Fruit fly (Drosophila melanogaster) whole organism, pupa: ENCODE results near the gene AhcyL1.

ENCODE experiments used
- CG14655 ChIP-seq: fragments of 200-800 bp; sonication (Bioruptor generic); optimal IDR thresholded peaks from 3 replicates; lab custom pipeline; 2017; ENCODE audit warnings: mild to moderate bottlenecking, missing biosample characterization, missing genetic modification reagents, missing genetic modification characterization
- CG32121 ChIP-seq: fragments of 200-800 bp; sonication (Bioruptor generic); IDR thresholded peaks from 2 replicates; pipeline ENCODE4 v1.3.6; 2022; ENCODE audit warnings: missing biosample characterization, missing genetic modification characterization
- CG34367 ChIP-seq: fragments of 200-800 bp; sonication (Bioruptor generic); optimal IDR thresholded peaks from 2 replicates; lab custom pipeline; 2018; ENCODE audit warnings: missing biosample characterization, mild to moderate bottlenecking, missing genetic modification characterization
- CG8301 ChIP-seq: fragments of 200-800 bp; sonication (Bioruptor generic); optimal IDR thresholded peaks from 2 replicates; lab custom pipeline; 2018; ENCODE audit warnings: missing biosample characterization, mild to moderate bottlenecking, missing genetic modification characterization
- CG9948 ChIP-seq: fragments of 200-800 bp; sonication (Bioruptor generic); optimal IDR thresholded peaks from 2 replicates; lab custom pipeline; 2018; ENCODE audit warnings: missing biosample characterization, mild to moderate bottlenecking, missing genetic modification characterization, moderate library complexity
- EcR ChIP-seq: fragments of 200-800 bp; sonication (Bioruptor generic); optimal IDR thresholded peaks from 3 replicates; lab custom pipeline; 2019; ENCODE audit warnings: missing biosample characterization, missing genetic modification characterization, mild to moderate bottlenecking, moderate library complexity, missing genetic modification reagents
- Ets98B ChIP-seq: fragments of 200-800 bp; sonication (Bioruptor generic); IDR thresholded peaks from 2 replicates; pipeline ENCODE4 v1.3.6; 2022; ENCODE audit warnings: missing biosample characterization, missing genetic modification characterization
- Pif1A ChIP-seq: fragments of 200-800 bp; sonication (Bioruptor generic); optimal IDR thresholded peaks from 3 replicates; lab custom pipeline; 2016; ENCODE audit warnings: missing biosample characterization, missing genetic modification characterization
- fd96Ca ChIP-seq: fragments of 200-800 bp; sonication (Bioruptor generic); IDR thresholded peaks from 3 replicates; pipeline ENCODE4 v1.3.6; 2022; ENCODE audit warnings: missing biosample characterization, missing genetic modification characterization
- rn ChIP-seq: fragments of 200-800 bp; sonication (Bioruptor generic); IDR thresholded peaks from 2 replicates; pipeline ENCODE4 v1.3.6; 2022; ENCODE audit warnings: missing biosample characterization, missing genetic modification characterization

DNA sequence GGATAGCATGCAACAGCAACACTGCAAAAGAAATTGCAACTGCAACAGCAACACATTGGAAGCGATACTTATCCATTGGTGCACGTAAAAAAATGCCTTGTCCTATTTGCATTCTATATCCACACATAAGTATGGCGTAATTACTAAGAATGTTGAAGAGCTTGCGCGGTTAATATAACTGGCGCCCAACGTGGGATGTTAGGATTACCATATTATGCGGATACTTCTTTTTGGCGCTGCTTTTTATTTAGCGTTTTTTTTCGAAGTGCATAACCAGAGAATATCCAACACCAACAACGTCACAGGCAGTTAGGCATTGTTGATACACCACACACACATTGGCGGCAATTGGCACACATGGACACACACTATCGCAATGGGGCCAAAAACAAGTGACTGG, 30.0 kb upstream of the AhcyL1 start:
- TF ChIP-seq Ets98B (GFP tag; lab: Robert Waterston, UW) (peak; percentile 86), rn (peak; percentile 58), CG32121 (peak; percentile 90), CG9948 (tag; lab: Kevin White, UChicago) (peak; percentile 48), CG34367 (peak; percentile 4), CG8301 (tag; lab: Kevin White, UChicago) (peak; percentile 85), Pif1A (GFP tag; lab: Kevin White, UChicago) (peak; percentile 65), EcR (GFP tag; lab: Kevin White, UChicago) (no peak), CG14655 (GFP tag; lab: Kevin White, UChicago) (peak; percentile 79), fd96Ca (GFP tag; lab: Robert Waterston, UW) (peak; percentile 93)
